Worm (Caenorhabditis elegans) whole organism, L1 larva: ENCODE results near the gene scp-1.

ENCODE experiments used
- aha-1 ChIP-seq: fragments of 150-350 bp; optimal IDR thresholded peaks from 2 replicates; lab custom pipeline; 2014; ENCODE audit warnings: missing biosample characterization, missing genetic modification characterization
- ces-1 ChIP-seq: fragments of 150-350 bp; optimal IDR thresholded peaks from 2 replicates; lab custom pipeline; 2014; ENCODE audit warnings: missing biosample characterization, missing genetic modification reagents, missing genetic modification characterization
- dsc-1 ChIP-seq: sonication (generic microtip); optimal IDR thresholded peaks from 2 replicates; lab custom pipeline; 2016; ENCODE audit warnings: mild to moderate bottlenecking, missing genetic modification characterization, missing compliant biosample characterization
- efl-1 ChIP-seq, 4 experiments: fragments of 150-350 bp; optimal IDR thresholded peaks in 3 of 4; peaks in 1 of 4; 1 replicate in 1 of 4; 2 replicates in 3 of 4; lab custom pipeline; 2014; ENCODE audit warnings: missing biosample characterization in 2 of 4, missing genetic modification characterization in 2 of 4, missing genetic modification reagents in 2 of 4
- egl-27 ChIP-seq, 2 experiments: fragments of 150-350 bp in 1 of 2; sonication (generic microtip); optimal IDR thresholded peaks; 3 replicates each; lab custom pipeline; 2017 to 2018; ENCODE audit warnings: missing biosample characterization in 2 of 2, missing genetic modification characterization in 2 of 2, missing genetic modification reagents in 2 of 2
- elt-2 ChIP-seq: sonication (generic microtip); optimal IDR thresholded peaks from 2 replicates; lab custom pipeline; 2016; ENCODE audit warnings: missing genetic modification characterization, mild to moderate bottlenecking, inconsistent platforms, missing compliant biosample characterization, missing genetic modification reagents
- ets-5 ChIP-seq: fragments of 200-800 bp; sonication (Bioruptor generic); IDR thresholded peaks from 2 replicates; pipeline ENCODE4 v1.3.6; 2022; ENCODE audit warnings: missing genetic modification characterization, missing compliant biosample characterization
- fkh-4 ChIP-seq: sonication (generic microtip); optimal IDR thresholded peaks from 2 replicates; lab custom pipeline; 2016; ENCODE audit warnings: missing compliant biosample characterization, missing genetic modification characterization, borderline replicate concordance
- fkh-8 ChIP-seq: sonication (generic microtip); optimal IDR thresholded peaks from 2 replicates; lab custom pipeline; 2016; ENCODE audit warnings: mild to moderate bottlenecking, missing genetic modification characterization, missing compliant biosample characterization
- hpl-2 ChIP-seq: fragments of 150-350 bp; optimal IDR thresholded peaks from 2 replicates; lab custom pipeline; 2014; ENCODE audit warnings: missing biosample characterization, missing genetic modification reagents, missing genetic modification characterization
- irx-1 ChIP-seq: sonication (generic microtip); optimal IDR thresholded peaks from 2 replicates; lab custom pipeline; 2016; ENCODE audit warnings: missing genetic modification characterization, missing compliant biosample characterization
- isw-1 ChIP-seq: fragments of 200-800 bp; sonication (Bioruptor generic); IDR thresholded peaks from 2 replicates; pipeline ENCODE4 v1.3.6; 2022; ENCODE audit warnings: missing genetic modification characterization, missing compliant biosample characterization
- jun-1 ChIP-seq: fragments of 150-350 bp; optimal IDR thresholded peaks from 2 replicates; lab custom pipeline; 2014; ENCODE audit warnings: missing biosample characterization, missing genetic modification reagents, missing genetic modification characterization
- lin-13 ChIP-seq: fragments of 150-350 bp; optimal IDR thresholded peaks from 2 replicates; lab custom pipeline; 2014; ENCODE audit warnings: missing biosample characterization, missing genetic modification reagents, missing genetic modification characterization
- lin-14 ChIP-seq: fragments of 200-800 bp; sonication (Bioruptor generic); optimal IDR thresholded peaks from 2 replicates; lab custom pipeline; 2018; ENCODE audit warnings: mild to moderate bottlenecking, missing genetic modification characterization, moderate library complexity, missing compliant biosample characterization
- lin-35 ChIP-seq, 2 experiments: fragments of 150-350 bp; optimal IDR thresholded peaks; 2 replicates each; lab custom pipeline; 2014; ENCODE audit warnings: missing biosample characterization in 2 of 2, missing genetic modification characterization in 2 of 2, missing genetic modification reagents in 2 of 2
- lir-3 ChIP-seq: sonication (generic microtip); optimal IDR thresholded peaks from 2 replicates; lab custom pipeline; 2016; ENCODE audit warnings: mild to moderate bottlenecking, missing genetic modification characterization, moderate library complexity, missing compliant biosample characterization; ENCODE audit not compliant: poor library complexity
- lsy-2 ChIP-seq, 2 experiments: fragments of 150-350 bp; optimal IDR thresholded peaks; 2 replicates each; lab custom pipeline; 2014; ENCODE audit warnings: missing biosample characterization in 2 of 2, missing genetic modification characterization in 2 of 2
- mep-1 ChIP-seq: fragments of 150-350 bp; optimal IDR thresholded peaks from 2 replicates; lab custom pipeline; 2014; ENCODE audit warnings: missing biosample characterization, missing genetic modification characterization
- nhr-19 ChIP-seq: fragments of 200-800 bp; sonication (Bioruptor generic); conservative IDR thresholded peaks from 2 replicates; pipeline ENCODE4 v1.3.6; 2022; ENCODE audit warnings: missing genetic modification characterization, missing compliant biosample characterization
- nhr-47 ChIP-seq: sonication (generic microtip); optimal IDR thresholded peaks from 2 replicates; lab custom pipeline; 2016; ENCODE audit warnings: mild to moderate bottlenecking, missing genetic modification characterization, moderate library complexity, missing compliant biosample characterization
- nhr-71 ChIP-seq: sonication (generic microtip); optimal IDR thresholded peaks from 2 replicates; lab custom pipeline; 2016; ENCODE audit warnings: mild to moderate bottlenecking, missing genetic modification characterization, moderate library complexity, missing compliant biosample characterization
- nhr-77 ChIP-seq: fragments of 150-350 bp; optimal IDR thresholded peaks from 2 replicates; lab custom pipeline; 2014; ENCODE audit warnings: missing biosample characterization, missing genetic modification characterization
- nhr-84 ChIP-seq: sonication (generic microtip); optimal IDR thresholded peaks from 2 replicates; lab custom pipeline; 2017; ENCODE audit warnings: missing biosample characterization, missing genetic modification characterization
- swsn-7 ChIP-seq: sonication (generic microtip); optimal IDR thresholded peaks from 2 replicates; lab custom pipeline; 2016; ENCODE audit warnings: missing genetic modification characterization, missing compliant biosample characterization
- unc-30 ChIP-seq: sonication (generic microtip); optimal IDR thresholded peaks from 2 replicates; lab custom pipeline; 2017; ENCODE audit warnings: missing biosample characterization, missing genetic modification characterization
- unc-86 ChIP-seq: sonication (generic microtip); optimal IDR thresholded peaks from 2 replicates; lab custom pipeline; 2016; ENCODE audit warnings: missing genetic modification characterization, missing compliant biosample characterization
- unc-98 ChIP-seq: fragments of 200-800 bp; sonication (Bioruptor generic); IDR thresholded peaks from 2 replicates; pipeline ENCODE4 v1.3.6; 2022; ENCODE audit warnings: missing genetic modification characterization, missing compliant biosample characterization
- xbp-1 ChIP-seq: sonication (generic microtip); optimal IDR thresholded peaks from 2 replicates; lab custom pipeline; 2016; ENCODE audit warnings: missing genetic modification characterization, missing compliant biosample characterization
- zip-4 ChIP-seq: fragments of 200-800 bp; sonication (Bioruptor generic); optimal IDR thresholded peaks from 2 replicates; lab custom pipeline; 2018; ENCODE audit warnings: mild to moderate bottlenecking, missing genetic modification characterization, moderate library complexity, missing compliant biosample characterization
- ztf-4 ChIP-seq: fragments of 150-350 bp; optimal IDR thresholded peaks from 2 replicates; lab custom pipeline; 2014; ENCODE audit warnings: missing biosample characterization, missing genetic modification characterization

The scp-1 gene

DNA sequence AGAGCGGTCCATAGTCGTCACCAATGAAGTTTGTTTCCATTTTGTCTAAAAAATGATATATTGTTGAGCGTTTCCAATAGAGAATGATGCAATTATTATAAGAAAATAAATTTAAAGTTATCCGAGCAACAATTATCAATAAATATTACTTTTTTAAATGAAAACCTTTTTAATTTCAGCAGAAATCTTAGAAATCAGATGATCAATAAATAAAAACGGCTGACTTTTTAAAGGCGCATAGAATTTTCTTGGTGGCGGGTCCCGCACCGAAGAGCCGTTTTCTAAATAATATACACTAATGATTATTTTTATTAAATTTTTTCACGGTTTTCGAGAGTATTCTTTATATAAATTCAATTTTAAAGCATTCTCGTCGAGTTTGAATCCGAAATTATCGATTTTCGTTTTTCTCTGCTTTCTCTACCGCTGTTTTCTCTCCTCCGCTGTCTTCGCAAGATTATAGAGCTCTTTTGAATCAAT is 10.9 kb upstream of the scp-1 start, which contains the start of gene rab-39 (continued):
- no peak for TF ChIP-seq nhr-84 (tag; lab: Kevin White, UChicago)
- TF ChIP-seq ets-5, result no peak
- no peak for TF ChIP-seq jun-1 (tag; lab: Kevin White, UChicago)
- TF ChIP-seq zip-4 (GFP tag; lab: Kevin White, UChicago), result no peak
- TF ChIP-seq lin-35 (GFP tag; optimal IDR thresholded peaks at IDR 0.05; lab: Kevin White, UChicago), result peak; percentile 21 to 42
- no peak for TF ChIP-seq isw-1 (GFP tag; lab: Robert Waterston, UW)
- TF ChIP-seq dsc-1 (tag; lab: Kevin White, UChicago), result peak; percentile 33
- no peak for TF ChIP-seq aha-1 (tag; lab: Kevin White, UChicago)
- no peak for TF ChIP-seq unc-86 (tag; lab: Kevin White, UChicago)
- TF ChIP-seq nhr-47 (tag; lab: Kevin White, UChicago), result peak; percentile 23
- TF ChIP-seq, all 84 proteins: peak for 15

DNA sequence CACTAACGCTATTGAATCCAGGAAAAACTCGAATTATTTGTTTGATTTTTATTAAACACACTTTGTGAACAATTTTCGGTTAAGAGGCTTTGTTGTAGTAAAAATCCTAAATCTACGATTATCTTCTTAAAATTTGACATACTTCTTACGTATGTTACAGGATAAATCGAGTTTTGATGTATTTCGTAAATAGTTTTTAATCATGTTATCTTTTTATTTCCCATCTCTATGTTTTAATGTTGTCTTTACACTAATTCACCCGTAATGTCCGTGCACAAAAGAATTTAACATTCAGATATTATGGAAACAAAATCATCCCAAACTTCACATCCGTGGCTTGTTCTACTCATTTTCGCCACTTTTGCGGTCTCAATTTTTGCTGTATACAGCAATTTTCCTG is 10.2 kb upstream of the scp-1 start, which contains the start of gene egli-1:
Gene egli-1 (plus strand): TSS at position 301 of the 400 bp plus-strand sequence.
- TF ChIP-seq nhr-71 (tag; lab: Kevin White, UChicago), result no peak
- peak; percentile 18 for TF ChIP-seq dsc-1 (tag; lab: Kevin White, UChicago)
- no peak for TF ChIP-seq xbp-1 (tag; lab: Kevin White, UChicago)

DNA sequence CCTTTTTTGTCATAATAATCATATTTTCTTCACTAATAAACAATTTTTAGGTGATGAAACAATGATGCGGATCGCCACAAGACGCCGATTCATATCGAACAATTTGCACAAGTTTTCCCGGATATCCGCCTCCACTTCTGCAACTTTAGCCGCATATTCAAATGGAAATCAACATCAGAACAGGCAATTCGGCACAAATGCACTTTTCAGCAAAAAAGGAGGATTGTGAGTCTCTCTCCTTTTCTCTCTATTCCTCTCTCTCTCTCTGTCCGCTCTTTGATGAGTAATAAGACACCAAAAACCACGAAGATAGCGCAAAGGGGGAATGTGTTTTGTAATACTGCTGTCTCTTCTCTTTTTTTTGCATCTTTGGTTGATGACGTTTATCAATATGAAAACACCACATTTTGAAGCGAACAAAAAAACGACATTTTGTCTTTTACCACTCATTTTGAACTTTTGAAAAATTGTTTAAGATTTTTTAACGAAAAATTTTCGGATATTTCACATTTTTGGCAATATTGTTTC is 8.9 kb upstream of the scp-1 start, which contains the start of gene eat-3:
Gene eat-3 (plus strand): TSS at position 51 of the 528 bp plus-strand sequence.
- no peak for TF ChIP-seq fkh-8 (tag; lab: Kevin White, UChicago)
- TF ChIP-seq fkh-4 (tag; lab: Kevin White, UChicago), result no peak
- no peak for TF ChIP-seq lir-3 (tag; lab: Kevin White, UChicago)
- no peak for TF ChIP-seq ces-1 (GFP tag; lab: Kevin White, UChicago)
- no peak for TF ChIP-seq irx-1 (tag; lab: Kevin White, UChicago)
- TF ChIP-seq lin-14 (GFP tag; lab: Kevin White, UChicago), result peak; percentile 56
- no peak for TF ChIP-seq egl-27 (tag; optimal IDR thresholded peaks at IDR 0.05; lab: Kevin White, UChicago)
- no peak for TF ChIP-seq unc-98
- no peak for TF ChIP-seq ets-5
- no peak for TF ChIP-seq unc-30 (tag; lab: Kevin White, UChicago)
- TF ChIP-seq efl-1 (optimal IDR thresholded peaks at IDR 0.05; lab: Kevin White, UChicago), result no peak
- TF ChIP-seq efl-1 (GFP tag; optimal IDR thresholded peaks at IDR 0.05 in 1 of 2; lab: Kevin White, UChicago), result peak in 1 of 2 experiments; percentile 7
- peak; percentile 19 for TF ChIP-seq mep-1 (tag; lab: Kevin White, UChicago)
- peak; percentile 27 for TF ChIP-seq nhr-71 (tag; lab: Kevin White, UChicago)
- TF ChIP-seq lsy-2 (tag; optimal IDR thresholded peaks at IDR 0.05; lab: Kevin White, UChicago), result peak in 1 of 2 experiments; percentile 40

DNA sequence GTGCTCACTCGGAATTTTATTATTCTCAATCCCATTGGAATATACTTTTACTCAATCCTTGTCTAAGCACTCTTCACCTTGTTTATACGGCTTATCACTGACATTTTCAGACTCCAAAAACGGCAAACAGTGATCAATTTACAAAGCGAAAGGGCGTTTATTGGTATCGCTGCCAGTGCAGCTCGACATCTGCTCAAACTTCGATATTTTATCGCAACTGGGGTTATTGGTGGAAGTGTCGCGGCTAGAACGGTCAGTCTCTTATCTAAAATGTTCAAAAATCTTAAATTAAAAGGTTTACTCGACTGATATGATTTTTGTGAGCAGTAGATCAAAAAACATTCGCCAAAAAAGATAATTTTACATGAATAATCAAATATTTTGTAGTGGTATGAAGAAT is 8.3 kb upstream of the scp-1 start:
- TF ChIP-seq lin-13 (GFP tag; lab: Kevin White, UChicago), result no peak
- TF ChIP-seq elt-2 (tag; lab: Kevin White, UChicago), result peak; percentile 20
- TF ChIP-seq swsn-7 (tag; lab: Kevin White, UChicago), result no peak

DNA sequence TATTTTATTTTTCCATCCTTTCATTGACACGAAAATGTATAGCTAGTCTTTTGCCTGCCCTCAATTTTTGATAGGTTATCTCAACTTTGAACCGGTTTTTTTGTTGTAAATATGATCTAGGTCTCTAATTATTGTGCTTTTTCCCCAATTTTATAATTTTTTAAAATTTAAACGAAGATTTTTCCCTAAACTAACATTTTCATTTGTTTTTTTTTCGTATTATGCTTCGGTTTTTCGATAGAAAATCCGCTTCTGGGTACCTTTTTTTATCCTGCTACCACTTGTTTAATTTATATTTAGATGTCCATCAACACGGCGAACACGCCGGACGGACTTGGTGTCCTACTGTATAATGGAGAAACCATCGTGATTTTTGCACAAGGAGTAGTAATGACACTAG is 4.3 kb upstream of the scp-1 start, which contains the start of gene wbp-2:
Gene wbp-2 (plus strand): TSS at position 301 of the 400 bp plus-strand sequence.
- TF ChIP-seq nhr-77 (no peak), nhr-47 (tag; lab: Kevin White, UChicago) (no peak), jun-1 (tag; lab: Kevin White, UChicago) (no peak), fkh-4 (tag; lab: Kevin White, UChicago) (no peak), hpl-2 (GFP tag; lab: Kevin White, UChicago) (no peak), lir-3 (tag; lab: Kevin White, UChicago) (no peak), lsy-2 (tag; optimal IDR thresholded peaks at IDR 0.05; lab: Kevin White, UChicago) (no peak), ztf-4 (tag; lab: Kevin White, UChicago) (no peak), nhr-19 (GFP tag; lab: Robert Waterston, UW) (no peak)
